Fruit fly (Drosophila melanogaster) Kc167 (cell line): ENCODE data around the gene CG33253.

Source experiments
- Myc ChIP-seq: fragments of >200 bp; optimal IDR thresholded peaks from 2 replicates; lab custom pipeline; 2017; ENCODE audit warnings: missing external identifiers
- Sin3A ChIP-seq: fragments of >200 bp; optimal IDR thresholded peaks from 2 replicates; lab custom pipeline; 2018; ENCODE audit warnings: missing external identifiers
- h ChIP-seq: fragments of >200 bp; optimal IDR thresholded peaks from 3 replicates; lab custom pipeline; 2018; ENCODE audit warnings: missing external identifiers
- insv ChIP-seq: fragments of >200 bp; optimal IDR thresholded peaks from 3 replicates; lab custom pipeline; 2018; ENCODE audit warnings: missing external identifiers
- psq ChIP-seq: fragments of >200 bp; optimal IDR thresholded peaks from 2 replicates; lab custom pipeline; 2017; ENCODE audit warnings: missing external identifiers
- ttk ChIP-seq: sonication (Bioruptor generic); optimal IDR thresholded peaks from 2 replicates; lab custom pipeline; 2017; ENCODE audit warnings: missing external identifiers

CG33253 gene

DNA sequence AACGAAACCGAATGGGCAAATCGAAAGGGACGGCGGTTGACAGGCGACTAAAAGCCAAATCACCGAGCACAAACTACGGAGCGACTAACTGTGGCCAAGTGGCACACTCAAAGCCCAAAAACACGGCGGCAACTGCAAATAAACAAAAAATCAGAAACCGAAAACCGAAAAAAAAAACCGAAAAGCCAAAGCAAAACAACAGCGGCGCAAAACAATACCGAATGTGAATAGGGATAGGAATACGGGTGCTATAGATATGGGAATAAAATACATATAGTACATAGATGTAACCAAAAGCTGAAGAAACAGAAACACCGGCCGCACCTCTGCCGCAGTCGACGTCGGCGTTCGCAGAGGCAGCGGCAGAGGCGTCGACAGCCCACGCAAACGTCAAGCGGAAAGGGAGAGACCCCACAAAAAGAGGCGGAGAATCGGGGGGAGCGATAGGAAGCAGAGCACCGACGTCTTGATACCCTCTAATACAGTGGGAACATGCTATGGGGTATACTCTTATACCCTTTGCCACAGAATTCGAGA lies 16.1 kb upstream of the CG33253 start, which contains the start of gene RhoGAP18B:
RhoGAP18B (minus strand) TSS at position 51 of the 537 bp plus-strand sequence.
- TF ChIP-seq Sin3A = no peak
- TF ChIP-seq ttk (lab: Kevin White, UChicago) = no peak
- TF ChIP-seq insv (lab: Kevin White, UChicago) = no peak
- no peak for TF ChIP-seq Myc (lab: Kevin White, UChicago)
- TF ChIP-seq h (lab: Kevin White, UChicago) = no peak
- no peak for TF ChIP-seq psq

DNA sequence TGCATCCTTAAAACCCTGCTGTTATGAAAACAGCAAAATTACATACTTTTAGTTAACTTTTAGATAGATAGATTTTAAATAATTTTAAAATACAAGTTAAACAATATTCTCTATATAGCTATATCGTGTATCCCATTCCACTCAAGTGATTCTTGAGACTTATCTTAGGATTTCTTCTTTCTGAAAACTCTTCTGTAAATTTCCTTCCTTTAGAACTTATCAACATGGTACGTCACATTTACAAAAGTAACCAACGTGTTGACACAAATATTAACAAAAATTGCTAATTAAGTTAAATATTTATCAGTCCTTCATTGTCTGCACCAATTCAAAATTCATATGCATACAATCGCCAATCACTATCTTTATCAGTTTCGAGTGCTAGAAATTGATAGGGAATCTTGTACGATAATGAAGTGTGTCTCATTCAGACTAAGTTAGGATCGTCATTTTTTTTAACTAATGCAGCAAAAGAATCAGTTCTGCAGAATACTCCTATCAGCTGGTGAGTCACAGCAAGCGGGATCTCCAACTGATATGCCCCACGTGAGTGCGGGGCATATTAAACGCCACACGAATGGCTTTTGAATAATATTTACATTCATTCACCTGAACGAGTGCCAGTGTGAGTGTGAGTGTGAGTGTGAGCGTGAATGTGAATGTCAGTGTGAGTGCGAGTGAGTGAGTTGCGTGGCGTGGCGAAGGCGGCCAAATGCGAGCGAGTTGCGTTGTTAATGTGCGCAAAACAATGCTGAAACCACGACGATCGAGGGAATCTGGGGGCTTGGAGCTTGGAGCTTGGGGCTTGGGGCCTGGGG lies 15.4 kb upstream of the CG33253 start:
- TF ChIP-seq Sin3A (no peak), psq (no peak), h (lab: Kevin White, UChicago) (no peak), Myc (lab: Kevin White, UChicago) (no peak), ttk (lab: Kevin White, UChicago) (no peak), insv (lab: Kevin White, UChicago) (no peak)

DNA sequence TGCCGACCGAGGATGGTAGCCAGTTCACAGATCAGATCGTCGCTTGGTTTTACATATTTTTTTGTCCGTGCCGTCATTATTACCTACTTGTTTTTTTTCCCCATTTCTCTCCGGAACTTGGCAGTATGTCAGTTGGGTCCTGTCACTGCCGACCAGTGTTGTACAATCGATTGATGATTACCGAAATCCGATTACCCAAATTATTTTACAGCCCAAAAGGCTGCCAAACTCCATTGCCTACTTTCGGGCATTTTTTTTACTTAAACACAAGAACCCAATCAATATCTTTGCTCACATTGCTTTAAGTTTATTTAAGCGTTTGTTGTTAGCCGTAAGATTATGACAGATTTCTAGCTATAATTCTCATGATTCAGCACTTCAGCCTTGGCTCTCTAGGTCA lies 12.4 kb upstream of the CG33253 start, which contains the start of gene Inx5:
Inx5 (minus strand) TSS at position 93 of the 400 bp plus-strand sequence.
- TF ChIP-seq ttk (lab: Kevin White, UChicago) (no peak), h (lab: Kevin White, UChicago) (no peak), insv (lab: Kevin White, UChicago) (no peak), psq (no peak), Myc (lab: Kevin White, UChicago) (no peak), Sin3A (no peak)

DNA sequence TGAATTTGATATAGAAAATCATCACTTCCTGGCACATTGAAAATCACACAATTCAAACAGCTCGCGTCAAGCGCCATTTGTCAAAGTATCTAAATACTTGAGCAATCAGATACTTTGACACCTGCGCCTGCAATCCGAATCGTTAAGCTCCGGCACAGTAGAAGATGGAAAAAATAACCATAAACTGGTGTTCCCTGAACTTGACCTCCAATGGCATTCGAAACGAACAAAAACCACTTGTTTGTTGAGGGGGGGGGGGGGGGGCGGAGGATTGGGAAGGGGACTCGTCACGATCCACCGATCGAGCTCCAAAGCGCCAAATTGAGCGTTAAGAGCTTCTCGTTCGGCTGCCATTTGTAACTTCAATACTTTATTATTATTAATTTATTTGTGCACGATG lies 11.3 kb upstream of the CG33253 start:
- no peak for TF ChIP-seq h (lab: Kevin White, UChicago)
- no peak for TF ChIP-seq psq
- TF ChIP-seq ttk (lab: Kevin White, UChicago) = no peak

DNA sequence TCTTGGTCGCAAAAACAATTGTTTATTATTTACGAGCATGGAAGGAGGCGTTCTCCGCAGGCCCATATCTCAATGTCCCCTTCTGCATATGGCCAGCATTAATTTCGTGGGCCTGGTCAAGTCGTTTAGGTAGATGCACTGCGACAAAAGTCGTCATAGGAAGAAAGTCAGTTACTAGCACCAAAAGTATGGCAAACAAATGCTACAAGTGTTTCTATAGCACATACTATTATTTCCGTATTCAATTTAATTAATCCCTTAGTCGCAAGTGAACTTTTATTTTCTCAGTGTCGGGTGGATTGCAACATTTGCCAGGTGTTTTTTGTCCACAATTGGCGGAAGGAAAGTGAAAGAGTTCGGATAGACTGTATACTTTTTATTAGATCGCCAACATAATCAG lies 10.3 kb upstream of the CG33253 start:
- TF ChIP-seq h (lab: Kevin White, UChicago) (no peak), Sin3A (no peak), ttk (lab: Kevin White, UChicago) (no peak), psq (no peak), Myc (lab: Kevin White, UChicago) (no peak), insv (lab: Kevin White, UChicago) (no peak)

DNA sequence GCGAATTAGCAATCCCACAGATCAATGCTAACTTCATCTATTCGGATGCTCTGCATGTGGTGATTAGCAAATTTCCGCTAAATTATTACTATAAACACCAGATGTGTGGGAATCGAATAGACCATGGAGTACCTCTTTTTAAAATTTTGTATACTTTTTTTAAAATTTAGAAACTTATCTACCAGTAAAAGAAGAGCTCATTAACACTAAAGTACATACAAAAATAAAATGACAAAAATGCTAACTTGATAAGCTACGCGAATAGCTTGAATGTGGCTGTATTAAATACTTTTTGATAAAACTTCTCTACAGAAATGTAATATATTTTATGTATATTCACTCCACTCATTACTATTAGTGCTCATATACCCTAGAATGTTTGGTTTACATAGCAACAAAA lies 9.1 kb upstream of the CG33253 start:
- TF ChIP-seq insv (lab: Kevin White, UChicago) (no peak), h (lab: Kevin White, UChicago) (no peak), Sin3A (no peak)

DNA sequence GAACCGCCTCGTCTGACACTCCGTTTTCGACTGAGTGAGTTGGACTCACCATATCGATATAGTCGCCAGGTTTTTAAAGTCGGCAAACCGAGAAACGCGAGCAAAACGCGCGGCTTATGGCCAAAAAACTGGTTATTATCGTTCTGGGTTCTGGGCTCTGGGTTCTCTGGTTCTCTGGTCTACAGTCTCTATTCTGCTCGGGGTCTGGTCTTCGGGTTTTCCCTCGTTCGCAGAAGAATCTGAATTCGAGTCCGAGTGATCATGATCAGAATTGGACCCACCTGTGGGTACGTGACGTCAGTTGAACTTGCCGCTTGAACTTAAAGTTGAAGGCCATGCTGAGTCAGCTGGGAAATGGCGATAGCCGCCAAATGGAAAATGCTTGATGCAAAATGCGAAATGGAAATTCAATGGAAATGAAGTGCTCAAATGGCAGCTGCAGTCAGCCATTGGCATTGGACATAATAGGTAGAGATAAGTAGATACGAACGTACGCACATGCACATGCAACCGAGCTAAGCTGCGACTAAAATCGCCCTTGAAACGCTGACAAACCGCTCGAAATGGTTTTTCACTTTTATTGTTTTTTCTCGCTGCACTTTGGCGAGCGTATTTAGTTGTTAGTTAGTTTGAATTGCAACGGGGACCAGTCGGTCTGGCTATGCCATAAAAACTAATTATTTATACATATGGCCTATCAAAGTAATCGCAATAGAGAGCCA lies 8.2 kb upstream of the CG33253 start, which contains the start of gene CG33939:
CG33939 (minus strand) TSS at position 51 of the 722 bp plus-strand sequence.
- TF ChIP-seq ttk (lab: Kevin White, UChicago) (no peak), psq (no peak), h (lab: Kevin White, UChicago) (no peak), insv (lab: Kevin White, UChicago) (no peak), Myc (lab: Kevin White, UChicago) (no peak), Sin3A (no peak)

DNA sequence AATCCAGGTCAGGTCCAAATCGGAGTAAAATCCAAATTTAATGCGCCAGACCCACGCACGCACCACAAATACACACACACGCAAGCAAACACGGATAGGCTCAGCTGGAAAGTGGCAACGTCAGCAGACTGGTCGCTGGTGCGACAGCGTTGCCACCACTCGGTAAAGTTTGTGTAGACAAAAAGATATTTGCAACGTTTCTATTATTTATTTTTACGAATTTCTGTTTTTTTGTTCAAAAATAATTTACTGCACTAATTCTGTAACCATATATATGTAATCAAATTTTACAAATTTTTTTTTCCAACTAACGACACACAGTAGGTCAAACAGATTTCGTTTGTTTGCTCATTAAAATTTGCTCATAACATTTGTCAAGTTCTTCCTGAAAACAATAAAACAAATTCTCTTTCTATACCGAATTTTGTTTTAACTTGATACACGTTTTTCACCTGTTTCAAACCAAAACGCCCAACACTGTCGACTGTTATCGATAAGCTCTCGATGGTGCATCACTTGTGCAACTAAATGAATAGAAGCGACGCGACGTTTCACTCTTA lies 3.4 kb upstream of the CG33253 start, which contains the start of the genes CG7556 and CG7453:
CG7556 (minus strand) TSS at position 135 of the 560 bp plus-strand sequence.
CG7453 (plus strand) TSS at position 478 of the 560 bp plus-strand sequence.
- TF ChIP-seq h (lab: Kevin White, UChicago) = no peak
- TF ChIP-seq Myc (lab: Kevin White, UChicago) = no peak
- no peak for TF ChIP-seq ttk (lab: Kevin White, UChicago)
- no peak for TF ChIP-seq insv (lab: Kevin White, UChicago)
- TF ChIP-seq psq = no peak
- TF ChIP-seq Sin3A = no peak

DNA sequence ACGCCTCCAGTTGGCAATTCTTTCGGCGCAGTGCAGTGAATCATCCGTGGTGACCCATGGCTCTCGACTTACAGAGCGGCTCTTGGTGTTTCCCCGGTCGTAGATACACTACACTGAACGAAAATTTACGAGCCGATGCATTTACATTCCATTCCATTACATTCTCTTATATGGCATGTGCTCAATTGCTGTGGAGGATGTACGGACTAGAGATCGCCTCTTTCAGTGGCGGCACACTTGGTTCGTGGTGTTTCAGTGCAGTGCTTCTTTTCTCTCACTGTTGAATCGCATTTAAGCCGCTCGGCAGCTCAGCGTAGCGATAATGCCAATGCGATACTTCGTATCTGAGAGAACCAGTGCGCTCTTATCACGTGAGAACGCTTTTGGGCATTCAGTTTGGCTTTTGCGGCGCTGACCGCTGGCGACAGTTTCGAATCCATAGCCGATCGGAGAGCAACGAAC lies 4.4 kb downstream of the CG33253 start, which contains the start of gene Mec2:
Mec2 (plus strand) TSS at position 412 of the 462 bp plus-strand sequence.
- no peak for TF ChIP-seq psq
- TF ChIP-seq insv (lab: Kevin White, UChicago) = no peak
- TF ChIP-seq ttk (lab: Kevin White, UChicago) = no peak
- no peak for TF ChIP-seq Sin3A
- no peak for TF ChIP-seq Myc (lab: Kevin White, UChicago)
- TF ChIP-seq h (lab: Kevin White, UChicago) = no peak

DNA sequence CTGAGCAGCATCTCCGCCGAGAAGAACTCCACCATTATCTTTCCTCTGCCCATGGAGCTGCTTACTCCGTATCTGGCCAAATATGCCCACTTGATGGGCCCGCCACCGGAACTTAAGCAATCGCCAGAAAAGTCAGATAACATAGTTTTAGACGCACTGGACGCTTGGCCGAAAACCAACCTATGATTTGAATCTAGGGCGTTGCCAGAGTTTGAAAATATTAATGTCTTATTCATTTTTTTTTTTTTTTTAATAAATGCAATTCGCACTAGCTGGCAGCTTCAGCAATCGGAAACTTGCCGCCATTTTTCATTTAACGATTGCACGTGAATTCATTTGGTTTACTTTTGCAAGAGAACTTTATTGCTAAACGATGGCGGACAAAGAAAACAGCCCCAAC lies 6.7 kb downstream of the CG33253 start, which contains the start of gene HP1D3csd:
HP1D3csd (plus strand) TSS at position 312 of the 400 bp plus-strand sequence.
- TF ChIP-seq h (lab: Kevin White, UChicago) = no peak
- no peak for TF ChIP-seq psq

DNA sequence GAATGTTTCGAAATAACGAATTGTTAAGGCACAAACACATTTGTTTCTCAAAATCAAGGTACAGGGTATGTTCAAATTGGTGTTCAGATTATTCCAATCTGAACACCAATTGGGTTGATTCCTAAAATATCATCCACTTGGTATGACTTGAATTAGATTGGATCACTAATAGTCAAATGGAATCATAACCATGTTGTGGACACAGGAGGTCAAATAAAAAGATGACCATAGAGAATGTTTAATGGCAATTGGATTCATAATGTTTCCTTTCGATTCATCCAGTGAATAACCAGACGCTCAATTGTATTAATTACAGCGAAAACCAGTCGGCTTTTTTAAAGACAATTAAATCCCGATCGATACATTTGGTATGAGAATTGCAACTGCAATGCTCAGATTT lies 7.8 kb downstream of the CG33253 start:
- no peak for TF ChIP-seq h (lab: Kevin White, UChicago)
- no peak for TF ChIP-seq psq
- TF ChIP-seq ttk (lab: Kevin White, UChicago) = no peak
- TF ChIP-seq Sin3A = no peak
- no peak for TF ChIP-seq insv (lab: Kevin White, UChicago)
- no peak for TF ChIP-seq Myc (lab: Kevin White, UChicago)
